Worm (Caenorhabditis elegans) whole organism, late embryonic: ENCODE results near the gene nprt-1.
"Not testable (repeated sequence)": the region's sequence is repeated elsewhere in the genome, so short reads cannot be mapped to it uniquely, and the experiment has no call there.

ENCODE experiments used
- C08G9.2 ChIP-seq: sonication (generic microtip); optimal IDR thresholded peaks from 2 replicates; lab custom pipeline; 2016; ENCODE audit warnings: mild to moderate bottlenecking, missing genetic modification characterization, moderate library complexity, missing compliant biosample characterization
- C38D4.7 ChIP-seq: fragments of 200-800 bp; sonication (Bioruptor generic); optimal IDR thresholded peaks from 2 replicates; lab custom pipeline; 2018; ENCODE audit warnings: mild to moderate bottlenecking, missing genetic modification characterization, moderate library complexity, missing compliant biosample characterization
- T23F11.4 ChIP-seq: fragments of 200-800 bp; sonication (Bioruptor generic); optimal IDR thresholded peaks from 2 replicates; lab custom pipeline; 2018; ENCODE audit warnings: mild to moderate bottlenecking, missing genetic modification characterization, missing compliant biosample characterization
- Y22D7AL.16 ChIP-seq: sonication (generic microtip); optimal IDR thresholded peaks from 2 replicates; lab custom pipeline; 2016; ENCODE audit warnings: missing genetic modification characterization, missing compliant biosample characterization
- ahr-1 ChIP-seq: sonication (generic microtip); optimal IDR thresholded peaks from 2 replicates; lab custom pipeline; 2016; ENCODE audit warnings: missing genetic modification characterization, missing compliant biosample characterization
- ceh-19 ChIP-seq: fragments of 200-800 bp; sonication (Bioruptor generic); optimal IDR thresholded peaks from 2 replicates; lab custom pipeline; 2018; ENCODE audit warnings: mild to moderate bottlenecking, missing genetic modification characterization, missing compliant biosample characterization
- ceh-22 ChIP-seq: sonication (generic microtip); optimal IDR thresholded peaks from 2 replicates; lab custom pipeline; 2017; ENCODE audit warnings: missing biosample characterization, missing genetic modification characterization
- ceh-24 ChIP-seq: sonication (generic microtip); optimal IDR thresholded peaks from 2 replicates; lab custom pipeline; 2016; ENCODE audit warnings: mild to moderate bottlenecking, missing genetic modification characterization, missing compliant biosample characterization
- ceh-30 ChIP-seq: fragments of 150-350 bp; optimal IDR thresholded peaks from 2 replicates; lab custom pipeline; 2014; ENCODE audit warnings: missing biosample characterization, missing genetic modification characterization
- ceh-34 ChIP-seq: sonication (generic microtip); optimal IDR thresholded peaks from 2 replicates; lab custom pipeline; 2016; ENCODE audit warnings: mild to moderate bottlenecking, missing genetic modification characterization, missing compliant biosample characterization
- ceh-45 ChIP-seq: fragments of 200-800 bp; sonication (Bioruptor generic); IDR thresholded peaks from 2 replicates; pipeline ENCODE4 v1.3.6; 2022; ENCODE audit warnings: missing genetic modification reagents, missing genetic modification characterization, missing compliant biosample characterization
- ceh-48 ChIP-seq: sonication (generic microtip); optimal IDR thresholded peaks from 2 replicates; lab custom pipeline; 2016; ENCODE audit warnings: missing genetic modification characterization, inconsistent platforms, missing compliant biosample characterization
- che-1 ChIP-seq: sonication (generic microtip); optimal IDR thresholded peaks from 2 replicates; lab custom pipeline; 2016; ENCODE audit warnings: mild to moderate bottlenecking, missing genetic modification characterization, missing compliant biosample characterization
- dmd-4 ChIP-seq: sonication (generic microtip); optimal IDR thresholded peaks from 2 replicates; lab custom pipeline; 2016; ENCODE audit warnings: borderline replicate concordance, missing genetic modification characterization, missing compliant biosample characterization
- dve-1 ChIP-seq: sonication (generic microtip); optimal IDR thresholded peaks from 2 replicates; lab custom pipeline; 2017; ENCODE audit warnings: antibody characterized with exemption, mild to moderate bottlenecking, missing genetic modification characterization, missing compliant biosample characterization
- elt-2 ChIP-seq: sonication (generic microtip); optimal IDR thresholded peaks from 2 replicates; lab custom pipeline; 2016; ENCODE audit warnings: missing genetic modification reagents, missing genetic modification characterization, missing compliant biosample characterization
- eyg-1 ChIP-seq: sonication (generic microtip); optimal IDR thresholded peaks from 2 replicates; lab custom pipeline; 2016; ENCODE audit warnings: missing genotype, missing genetic modification characterization, missing compliant biosample characterization
- fkh-6 ChIP-seq: sonication (generic microtip); optimal IDR thresholded peaks from 2 replicates; lab custom pipeline; 2016; ENCODE audit warnings: missing genetic modification characterization, missing compliant biosample characterization
- hlh-13 ChIP-seq: fragments of 200-800 bp; sonication (Bioruptor generic); optimal IDR thresholded peaks from 2 replicates; lab custom pipeline; 2018; ENCODE audit warnings: mild to moderate bottlenecking, missing genetic modification characterization, missing compliant biosample characterization
- hlh-8 ChIP-seq: sonication (generic microtip); optimal IDR thresholded peaks from 2 replicates; lab custom pipeline; 2016; ENCODE audit warnings: missing genotype, missing genetic modification characterization, missing compliant biosample characterization
- lim-6 ChIP-seq: sonication (generic microtip); optimal IDR thresholded peaks from 2 replicates; lab custom pipeline; 2016; ENCODE audit warnings: missing genetic modification characterization, missing compliant biosample characterization
- lin-11 ChIP-seq: fragments of 200-800 bp; sonication (Bioruptor generic); optimal IDR thresholded peaks from 2 replicates; lab custom pipeline; 2018; ENCODE audit warnings: mild to moderate bottlenecking, missing genetic modification characterization, missing compliant biosample characterization
- mec-3 ChIP-seq: sonication (generic microtip); optimal IDR thresholded peaks from 2 replicates; lab custom pipeline; 2016; ENCODE audit warnings: borderline replicate concordance, missing genetic modification characterization, missing compliant biosample characterization
- nfya-1 ChIP-seq: sonication (generic microtip); optimal IDR thresholded peaks from 2 replicates; lab custom pipeline; 2017; ENCODE audit warnings: missing genetic modification characterization, mild to moderate bottlenecking, missing compliant biosample characterization, antibody characterized with exemption, moderate library complexity
- nhr-11 ChIP-seq: fragments of 150-350 bp; optimal IDR thresholded peaks from 2 replicates; lab custom pipeline; 2014; ENCODE audit warnings: missing biosample characterization, missing genetic modification characterization
- nhr-232 ChIP-seq: sonication (generic microtip); optimal IDR thresholded peaks from 2 replicates; lab custom pipeline; 2016; ENCODE audit warnings: missing genetic modification characterization, missing compliant biosample characterization
- npax-4 ChIP-seq: sonication (generic microtip); optimal IDR thresholded peaks from 2 replicates; lab custom pipeline; 2016; ENCODE audit warnings: missing genetic modification characterization, missing compliant biosample characterization
- odd-2 ChIP-seq: sonication (generic microtip); optimal IDR thresholded peaks from 2 replicates; lab custom pipeline; 2017; ENCODE audit warnings: antibody characterized with exemption, mild to moderate bottlenecking, missing genetic modification characterization, missing compliant biosample characterization
- pax-1 ChIP-seq: fragments of 150-350 bp; optimal IDR thresholded peaks from 2 replicates; lab custom pipeline; 2014; ENCODE audit warnings: missing biosample characterization, missing genetic modification characterization
- pha-2 ChIP-seq: sonication (generic microtip); optimal IDR thresholded peaks from 2 replicates; lab custom pipeline; 2017; ENCODE audit warnings: mild to moderate bottlenecking, missing genetic modification characterization, missing compliant biosample characterization
- pha-4 ChIP-seq: fragments of 150-350 bp; optimal IDR thresholded peaks from 2 replicates; lab custom pipeline; 2018; ENCODE audit warnings: missing biosample characterization, missing genetic modification reagents, missing genetic modification characterization
- pros-1 ChIP-seq: fragments of 150-350 bp; optimal IDR thresholded peaks from 2 replicates; lab custom pipeline; 2014; ENCODE audit warnings: missing biosample characterization, missing genetic modification reagents, missing genetic modification characterization
- rnt-1 ChIP-seq: sonication (generic microtip); optimal IDR thresholded peaks from 2 replicates; lab custom pipeline; 2016; ENCODE audit warnings: missing genetic modification characterization, missing compliant biosample characterization
- sox-4 ChIP-seq: sonication (generic microtip); optimal IDR thresholded peaks from 2 replicates; lab custom pipeline; 2017; ENCODE audit warnings: mild to moderate bottlenecking, missing genetic modification characterization, inconsistent platforms, missing compliant biosample characterization
- syd-9 ChIP-seq: sonication (generic microtip); optimal IDR thresholded peaks from 2 replicates; lab custom pipeline; 2016; ENCODE audit warnings: mild to moderate bottlenecking, missing genetic modification characterization, moderate library complexity, missing compliant biosample characterization
- tbx-2 ChIP-seq: sonication (generic microtip); optimal IDR thresholded peaks from 2 replicates; lab custom pipeline; 2016; ENCODE audit warnings: missing genetic modification characterization, missing compliant biosample characterization
- unc-42 ChIP-seq: sonication (generic microtip); optimal IDR thresholded peaks from 2 replicates; lab custom pipeline; 2016; ENCODE audit warnings: missing genotype, missing genetic modification characterization, missing compliant biosample characterization
- unc-86 ChIP-seq: sonication (generic microtip); optimal IDR thresholded peaks from 2 replicates; lab custom pipeline; 2016; ENCODE audit warnings: missing genetic modification characterization, missing compliant biosample characterization
- zip-5 ChIP-seq: sonication (generic microtip); optimal IDR thresholded peaks from 2 replicates; lab custom pipeline; 2016; ENCODE audit warnings: missing genetic modification characterization, missing compliant biosample characterization
- ztf-16 ChIP-seq: sonication (generic microtip); optimal IDR thresholded peaks from 2 replicates; lab custom pipeline; 2017; ENCODE audit warnings: missing genetic modification characterization, missing compliant biosample characterization

Gene nprt-1

ce11 chrIV:2925591-2925990 lies 35.3 kb upstream of the nprt-1 start, which contains the start of gene ubc-13:
Gene ubc-13, minus strand, starts transcription at chrIV:2925691.
- TF ChIP-seq syd-9 (no peak), ahr-1 (no peak), C08G9.2 (tag; lab: Kevin White, UChicago) (no peak), ceh-34 (tag; lab: Kevin White, UChicago) (no peak), ceh-48 (no peak), ceh-22 (tag; lab: Kevin White, UChicago) (no peak), dve-1 (tag; lab: Kevin White, UChicago) (no peak), unc-42 (tag; lab: Kevin White, UChicago) (no peak), C38D4.7 (GFP tag; lab: Kevin White, UChicago) (no peak), lim-6 (tag; lab: Kevin White, UChicago) (no peak), pha-2 (no peak), T23F11.4 (no peak), hlh-13 (GFP tag; lab: Kevin White, UChicago) (no peak), dmd-4 (no peak), odd-2 (no peak), pros-1 (no peak), npax-4 (tag; lab: Kevin White, UChicago) (no peak), tbx-2 (tag; lab: Kevin White, UChicago) (no peak)
- TF ChIP-seq, all 69 proteins: peak for 0

DNA sequence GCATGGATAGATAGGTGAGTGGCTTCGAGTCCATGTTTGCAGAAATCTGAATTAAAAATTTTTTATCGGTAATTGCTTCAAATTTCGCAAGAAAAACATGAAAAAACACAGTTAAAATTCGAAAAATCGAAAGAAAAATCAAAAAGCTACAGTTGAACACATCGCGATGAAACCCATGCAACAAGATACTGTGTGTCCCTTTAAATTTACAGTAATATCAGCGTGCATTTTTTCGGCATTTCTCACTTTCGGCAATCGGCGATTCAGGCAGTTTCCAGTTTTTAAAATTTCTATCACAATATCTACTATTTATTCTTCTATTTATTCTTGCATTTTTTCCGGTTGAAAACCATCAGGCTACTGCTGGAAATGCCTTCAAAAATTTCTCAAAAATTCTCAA lies 31.9 kb upstream of the nprt-1 start, which contains the start of gene fbxc-45:
Gene fbxc-45 (minus strand): TSS at position 48 of the 400 bp plus-strand sequence.
- TF ChIP-seq che-1 (tag; lab: Kevin White, UChicago): no peak
- no peak for TF ChIP-seq ceh-45 (GFP tag; lab: Robert Waterston, UW)
- no peak for TF ChIP-seq npax-4 (tag; lab: Kevin White, UChicago)
- TF ChIP-seq nhr-232 (tag; lab: Kevin White, UChicago): no peak
- TF ChIP-seq nfya-1 (tag; lab: Kevin White, UChicago): no peak
- TF ChIP-seq dve-1 (tag; lab: Kevin White, UChicago): no peak
- no peak for TF ChIP-seq rnt-1 (tag; lab: Kevin White, UChicago)
- TF ChIP-seq ceh-48: no peak
- TF ChIP-seq syd-9: no peak
- TF ChIP-seq elt-2 (tag; lab: Kevin White, UChicago): no peak
- TF ChIP-seq pax-1 (tag; lab: Kevin White, UChicago): no peak
- no peak for TF ChIP-seq mec-3 (tag; lab: Kevin White, UChicago)

DNA sequence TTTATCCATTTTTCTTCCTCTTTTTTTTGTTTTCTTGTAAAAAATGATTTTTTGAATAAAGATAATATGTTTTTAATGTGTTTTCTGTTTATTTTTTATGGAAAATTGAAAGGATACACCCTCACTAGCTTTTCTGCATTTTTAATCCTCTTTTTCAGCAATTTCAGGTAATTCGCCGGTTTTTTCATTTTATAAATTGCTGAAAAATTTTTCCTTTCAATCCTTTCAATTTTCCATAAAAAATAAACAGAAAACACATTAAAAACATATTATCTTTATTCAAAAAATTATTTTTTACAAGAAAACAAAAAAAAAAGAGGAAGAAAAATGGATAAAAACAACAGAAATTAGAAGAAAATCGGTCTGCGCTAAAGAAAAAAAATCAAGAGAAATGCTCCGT lies 27.5 kb upstream of the nprt-1 start, which contains the start of gene Y54G2A.50:
Gene Y54G2A.50 (plus strand): TSS at position 301 of the 400 bp plus-strand sequence.
- not testable (repeated sequence) for TF ChIP-seq dmd-4; zip-5 (tag; lab: Kevin White, UChicago); pros-1

- no peak for TF ChIP-seq unc-86
- no peak for TF ChIP-seq nhr-11
- TF ChIP-seq ceh-30 (tag; lab: Kevin White, UChicago): no peak
- TF ChIP-seq pax-1 (tag; lab: Kevin White, UChicago): no peak
Observed at ce11 chrIV:2916043-2916442, 25.8 kb upstream of the nprt-1 start.

- TF ChIP-seq rnt-1 (tag; lab: Kevin White, UChicago) (no peak), hlh-8 (tag; lab: Kevin White, UChicago) (no peak), pha-4 (no peak), ztf-16 (no peak), Y22D7AL.16 (tag; lab: Kevin White, UChicago) (no peak), elt-2 (tag; lab: Kevin White, UChicago) (no peak), sox-4 (no peak), eyg-1 (tag; lab: Kevin White, UChicago) (no peak), ceh-24 (tag; lab: Kevin White, UChicago) (no peak), lin-11 (tag; lab: Kevin White, UChicago) (no peak), fkh-6 (tag; lab: Kevin White, UChicago) (no peak), nhr-232 (tag; lab: Kevin White, UChicago) (no peak), ceh-19 (GFP tag; lab: Kevin White, UChicago) (no peak)
Observed at ce11 chrIV:2914545-2914944, 24.3 kb upstream of the nprt-1 start.
